Worm (Caenorhabditis elegans) whole organism, L4/young adult: ENCODE measurements around the gene ccpp-6.

Experiments
- W03F9.2 ChIP-seq: fragments of 150-350 bp; optimal IDR thresholded peaks from 2 replicates; lab custom pipeline; 2014; ENCODE audit warnings: missing biosample characterization, missing genetic modification characterization
- dao-5 ChIP-seq: sonication (generic microtip); optimal IDR thresholded peaks from 2 replicates; lab custom pipeline; 2016; ENCODE audit warnings: missing genotype, missing genetic modification characterization, moderate library complexity, missing compliant biosample characterization
- him-1 ChIP-seq: sonication (generic microtip); optimal IDR thresholded peaks from 2 replicates; lab custom pipeline; 2016; ENCODE audit warnings: missing genotype, missing genetic modification reagents, missing genetic modification characterization, missing compliant biosample characterization

ccpp-6 gene

DNA sequence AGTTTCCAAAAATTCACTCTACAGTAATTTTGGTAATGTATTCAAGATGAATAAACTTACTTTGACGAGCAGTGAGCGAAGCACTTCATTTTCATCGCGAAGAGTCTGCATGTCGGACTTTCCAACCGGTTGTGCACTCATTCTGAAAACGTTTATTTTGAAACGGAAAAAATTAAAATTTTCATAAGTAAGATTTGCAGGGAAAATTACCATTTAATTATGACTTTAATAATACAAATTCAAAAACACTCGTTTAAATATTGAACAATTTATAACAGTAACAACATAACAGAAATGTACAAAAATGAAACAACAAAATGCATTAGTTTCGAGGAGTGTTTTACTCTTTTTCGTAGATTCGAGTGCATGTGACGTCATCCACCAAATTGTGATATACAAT is 25.4 kb upstream of the ccpp-6 start, which contains the start of the genes EEED8.13 and EEED8.18:
Gene EEED8.13, minus strand, starts transcription at position 101 of the 400 bp plus-strand sequence.
Gene EEED8.18, minus strand, starts transcription at position 144 of the 400 bp plus-strand sequence.
- TF ChIP-seq W03F9.2 (tag; lab: Kevin White, UChicago) (no peak), him-1 (tag; lab: Kevin White, UChicago) (no peak), dao-5 (tag; lab: Kevin White, UChicago) (no peak)

DNA sequence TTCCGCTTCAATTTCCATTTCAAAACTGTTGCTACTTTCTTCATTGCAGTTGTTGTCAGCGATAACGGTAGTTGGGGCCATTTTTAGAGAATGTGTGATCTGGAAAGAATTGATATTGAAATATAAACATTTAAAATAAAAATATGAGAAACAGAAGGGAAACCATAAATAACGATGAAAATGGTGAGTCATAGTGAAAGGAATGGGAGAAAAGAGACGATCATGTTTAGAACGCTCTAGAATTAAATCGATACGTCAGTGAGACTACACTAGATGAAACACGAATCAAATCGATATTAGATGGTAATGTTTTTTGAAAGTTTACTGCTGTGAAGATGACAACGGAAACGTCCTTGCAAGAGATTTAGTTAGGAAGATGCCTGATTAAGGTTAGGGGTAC is 21.8 kb upstream of the ccpp-6 start, which contains the start of the genes EEED8.12 and EEED8.4:
Gene EEED8.12, minus strand, starts transcription at position 101 of the 400 bp plus-strand sequence.
Gene EEED8.4, plus strand, starts transcription at position 396 of the 400 bp plus-strand sequence.
- no peak for TF ChIP-seq W03F9.2 (tag; lab: Kevin White, UChicago)
- no peak for TF ChIP-seq dao-5 (tag; lab: Kevin White, UChicago)
- no peak for TF ChIP-seq him-1 (tag; lab: Kevin White, UChicago)

DNA sequence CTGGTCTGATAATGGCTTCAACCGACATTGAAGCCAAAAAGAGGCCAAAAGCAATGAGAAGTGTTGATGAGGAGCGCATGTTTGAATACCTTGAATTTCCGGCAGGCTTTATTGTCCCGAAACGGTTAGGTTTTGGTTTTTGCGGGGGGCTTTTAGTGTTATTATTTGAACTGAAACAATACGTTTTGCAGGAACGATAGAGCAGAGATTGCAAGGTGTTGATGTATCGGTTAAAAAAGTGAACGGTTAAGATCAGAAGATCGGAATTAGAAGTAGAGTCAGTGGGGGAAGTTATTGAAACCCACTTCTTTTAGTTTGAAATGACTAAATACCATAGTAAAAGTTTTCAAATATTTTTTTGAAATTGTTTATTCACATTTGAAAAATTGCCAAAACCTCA is 20.4 kb upstream of the ccpp-6 start, which contains the start of gene clec-141:
Gene clec-141, minus strand, starts transcription at position 101 of the 400 bp plus-strand sequence.
- no peak for TF ChIP-seq dao-5 (tag; lab: Kevin White, UChicago)
- no peak for TF ChIP-seq him-1 (tag; lab: Kevin White, UChicago)
- TF ChIP-seq W03F9.2 (tag; lab: Kevin White, UChicago) = no peak

DNA sequence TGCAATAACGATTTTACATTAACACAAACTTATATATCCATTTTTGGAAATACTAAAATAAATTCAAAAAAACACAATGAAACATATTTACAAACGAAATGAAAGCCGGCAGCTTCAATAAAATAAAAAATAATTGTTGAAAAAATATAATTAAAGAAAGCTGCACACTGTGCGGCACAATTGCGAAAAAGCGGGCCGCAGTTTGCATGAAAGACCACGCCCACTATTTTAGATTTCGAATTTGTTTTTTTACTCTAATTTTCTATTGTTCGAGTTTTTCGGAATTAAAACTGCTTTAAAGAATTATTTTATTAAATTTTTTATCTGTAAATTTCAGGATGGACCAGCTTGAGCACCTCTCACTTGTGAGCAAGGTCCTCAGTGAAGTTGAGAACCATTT is 12.1 kb upstream of the ccpp-6 start, which contains the start of gene mog-5:
Gene mog-5, plus strand, starts transcription at position 338 of the 400 bp plus-strand sequence.
- TF ChIP-seq W03F9.2 (tag; lab: Kevin White, UChicago) (no peak), him-1 (tag; lab: Kevin White, UChicago) (no peak), dao-5 (tag; lab: Kevin White, UChicago) (no peak)

DNA sequence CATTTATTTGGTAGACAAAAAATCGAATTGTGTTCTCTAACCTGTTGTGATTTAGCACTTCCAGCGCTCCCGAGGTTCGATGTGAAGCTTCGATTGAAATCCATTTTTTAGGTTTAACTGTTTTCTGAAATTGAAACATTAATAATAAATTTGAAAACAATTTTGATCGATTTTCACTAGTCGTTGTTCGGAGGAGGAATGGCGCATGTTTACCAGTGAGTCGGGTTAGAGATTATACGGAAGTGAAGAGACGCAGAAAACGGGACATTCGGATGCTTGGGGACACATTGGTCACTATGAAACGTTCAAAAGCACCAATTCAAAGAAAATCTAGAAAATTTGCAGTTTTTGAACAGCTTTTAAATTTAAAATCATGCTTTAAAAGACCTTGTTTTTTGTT is 11.7 kb upstream of the ccpp-6 start, which contains the start of gene fbxl-3:
Gene fbxl-3, minus strand, starts transcription at position 124 of the 400 bp plus-strand sequence.
- no peak for TF ChIP-seq W03F9.2 (tag; lab: Kevin White, UChicago)
- TF ChIP-seq him-1 (tag; lab: Kevin White, UChicago) = no peak
- TF ChIP-seq dao-5 (tag; lab: Kevin White, UChicago) = no peak

DNA sequence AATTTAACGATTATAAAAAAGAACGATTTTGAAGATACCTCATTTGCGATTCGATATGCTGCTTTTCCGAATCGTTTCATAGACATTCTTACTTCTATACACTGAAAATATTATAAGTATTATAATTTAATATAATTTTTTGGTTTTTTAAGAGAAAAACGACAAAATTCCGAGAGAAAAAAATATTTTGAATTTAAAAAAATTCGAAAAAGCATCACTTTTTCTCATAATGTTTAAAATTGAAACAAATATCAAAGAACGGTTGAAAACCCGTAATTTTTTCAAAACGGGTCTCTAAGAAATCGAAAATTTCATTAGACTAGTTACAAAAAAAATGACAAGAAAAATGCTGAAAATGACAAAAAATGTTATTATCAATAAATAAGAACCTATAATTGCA is 8.5 kb upstream of the ccpp-6 start, which contains the start of gene pink-1:
Gene pink-1, minus strand, starts transcription at position 101 of the 400 bp plus-strand sequence.
- TF ChIP-seq W03F9.2 (tag; lab: Kevin White, UChicago) (no peak), dao-5 (tag; lab: Kevin White, UChicago) (no peak), him-1 (tag; lab: Kevin White, UChicago) (no peak)

DNA sequence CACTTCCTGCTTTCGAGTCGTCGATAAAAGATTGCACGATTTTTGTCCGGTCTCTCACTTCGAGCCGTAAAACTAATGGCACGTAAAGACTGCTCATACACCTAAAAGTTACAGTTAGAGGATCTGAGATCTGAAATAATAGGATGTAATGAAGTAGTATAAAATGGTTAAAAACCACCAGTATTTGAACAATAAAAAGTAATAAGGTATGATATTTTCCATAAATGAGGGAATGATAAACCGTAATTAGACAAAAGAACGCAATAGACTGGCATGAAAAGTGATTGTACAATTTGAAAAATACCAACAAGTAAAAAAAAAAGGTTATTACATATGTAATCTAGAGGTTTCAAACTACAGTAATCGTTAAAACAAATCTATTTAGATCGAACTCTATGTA is 6.0 kb upstream of the ccpp-6 start, which contains the start of gene brap-2:
Gene brap-2, minus strand, starts transcription at position 101 of the 400 bp plus-strand sequence.
- TF ChIP-seq dao-5 (tag; lab: Kevin White, UChicago) = no peak
- TF ChIP-seq him-1 (tag; lab: Kevin White, UChicago) = no peak
- no peak for TF ChIP-seq W03F9.2 (tag; lab: Kevin White, UChicago)

DNA sequence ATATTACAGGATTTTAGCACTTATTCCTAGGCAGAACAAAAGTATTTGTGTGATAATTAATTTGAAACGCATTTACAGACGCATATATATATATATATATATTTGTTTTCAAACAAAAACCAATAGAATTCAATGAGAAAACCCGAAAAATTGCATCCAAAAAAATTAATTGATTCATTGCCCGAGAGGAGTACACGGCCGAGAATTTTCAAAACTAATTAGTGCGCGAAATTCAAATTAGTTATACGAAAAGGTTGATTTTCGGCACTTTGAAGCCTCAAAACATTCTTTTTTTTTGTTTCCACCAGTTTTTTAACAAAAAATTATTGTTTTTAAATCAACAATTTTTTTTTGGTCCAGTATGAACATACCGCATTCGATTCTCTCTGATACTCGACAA is 4.3 kb upstream of the ccpp-6 start:
- TF ChIP-seq him-1 (tag; lab: Kevin White, UChicago) = no peak
- TF ChIP-seq dao-5 (tag; lab: Kevin White, UChicago) = no peak
- TF ChIP-seq W03F9.2 (tag; lab: Kevin White, UChicago) = no peak

DNA sequence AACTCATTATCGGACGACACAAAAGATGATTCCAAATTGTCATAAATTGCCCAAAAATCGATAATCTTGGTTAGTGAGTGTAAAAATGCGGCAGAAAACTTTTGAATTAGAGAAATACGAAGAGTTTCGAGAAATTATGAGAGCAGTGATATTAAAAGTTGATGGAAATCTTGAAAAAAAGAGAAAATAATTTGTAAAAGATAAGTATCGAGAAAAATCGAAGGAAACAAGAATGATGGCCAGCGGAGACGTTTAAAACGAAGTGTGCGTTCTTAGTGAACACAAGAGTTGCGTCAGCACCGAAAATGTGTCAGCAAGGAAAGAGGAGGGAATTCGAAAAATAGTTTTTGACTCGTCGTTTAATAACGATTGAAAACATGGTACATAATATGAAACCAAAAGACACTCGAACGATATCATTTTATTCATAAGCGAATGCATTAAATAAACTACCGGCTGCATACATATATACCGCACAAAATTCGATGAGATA is 2.8 kb upstream of the ccpp-6 start, which contains the start of gene ndx-6:
Gene ndx-6, minus strand, starts transcription at position 51 of the 493 bp plus-strand sequence.
- no peak for TF ChIP-seq dao-5 (tag; lab: Kevin White, UChicago)
- TF ChIP-seq him-1 (tag; lab: Kevin White, UChicago) = peak; percentile 24
- TF ChIP-seq W03F9.2 (tag; lab: Kevin White, UChicago) = peak; percentile 72

DNA sequence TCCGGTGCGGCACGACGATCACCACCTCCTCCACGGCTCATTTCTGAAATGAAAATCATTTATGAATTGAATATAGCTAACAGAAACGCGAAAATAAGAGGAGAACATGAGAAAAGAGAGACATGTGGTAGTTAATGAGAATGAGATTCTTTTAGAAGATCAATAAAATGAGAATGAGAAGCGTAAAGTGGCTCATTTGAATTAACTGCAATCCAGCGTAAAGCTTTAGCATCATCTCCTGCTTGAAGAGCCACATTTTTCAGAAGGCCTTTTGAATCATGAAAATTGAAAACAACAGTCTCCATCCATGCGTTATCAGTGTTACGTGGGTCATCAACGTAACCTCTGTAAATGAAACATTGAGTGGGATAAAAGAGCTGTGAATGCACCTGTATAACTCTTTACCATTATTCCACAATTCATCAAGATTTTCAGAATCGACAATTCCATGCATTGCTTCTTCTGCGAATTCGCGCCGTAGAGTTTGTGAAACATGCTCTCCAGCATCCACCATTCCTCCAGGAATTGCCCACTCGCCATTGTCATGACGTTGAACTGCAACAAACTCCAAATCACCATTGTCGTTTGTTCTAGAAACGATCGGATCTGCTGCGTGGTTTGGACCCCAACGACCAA is 1.8 kb upstream of the ccpp-6 start, which contains the start of gene rsp-4:
Gene rsp-4, minus strand, starts transcription at position 51 of the 636 bp plus-strand sequence.
- TF ChIP-seq dao-5 (tag; lab: Kevin White, UChicago) (no peak), him-1 (tag; lab: Kevin White, UChicago) (no peak), W03F9.2 (tag; lab: Kevin White, UChicago) (no peak)

DNA sequence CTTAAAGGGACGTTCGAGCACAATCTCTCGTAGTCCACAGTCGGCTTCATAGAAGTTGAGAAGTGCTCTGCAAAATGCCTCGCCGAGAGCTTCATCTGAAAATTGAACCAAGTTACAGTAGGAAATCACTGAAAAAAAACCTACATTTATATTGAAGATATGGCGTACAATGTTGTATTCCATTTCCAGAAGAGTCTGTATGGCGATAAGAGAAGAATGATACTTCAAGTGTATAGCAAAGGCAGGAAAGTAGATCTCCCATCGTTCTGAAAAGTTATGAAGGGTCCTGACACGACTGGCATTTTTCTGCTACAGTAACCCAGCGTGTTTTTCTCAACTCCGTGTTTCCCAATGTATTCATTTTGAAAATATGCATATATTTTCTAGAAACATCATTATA is 2.8 kb downstream of the ccpp-6 start:
- TF ChIP-seq dao-5 (tag; lab: Kevin White, UChicago) = no peak
- no peak for TF ChIP-seq W03F9.2 (tag; lab: Kevin White, UChicago)
- no peak for TF ChIP-seq him-1 (tag; lab: Kevin White, UChicago)

DNA sequence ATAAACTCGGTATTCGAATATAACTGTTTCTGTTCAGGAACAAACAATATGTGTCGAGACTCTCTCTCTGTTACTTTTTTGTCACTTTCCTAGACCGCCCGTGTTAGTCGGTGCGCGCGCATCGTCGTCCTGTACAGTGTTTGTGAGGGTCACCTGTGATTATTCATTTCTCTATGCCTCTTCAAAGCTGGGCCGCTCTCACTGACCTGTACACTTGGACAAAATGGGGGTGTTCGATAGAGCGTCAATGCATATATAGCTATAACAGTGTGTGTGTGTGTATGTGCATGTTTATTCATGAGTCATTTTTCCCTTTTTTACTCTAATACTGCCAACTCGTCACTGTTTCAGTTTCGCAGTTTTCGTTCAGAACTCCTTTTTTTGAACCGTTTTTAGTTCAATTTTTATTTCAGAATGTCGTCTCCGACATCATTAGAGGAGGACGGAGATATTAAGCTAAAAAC is 7.5 kb downstream of the ccpp-6 start, which contains the start of gene pkc-3:
Gene pkc-3, plus strand, starts transcription at position 414 of the 464 bp plus-strand sequence.
- TF ChIP-seq dao-5 (tag; lab: Kevin White, UChicago) (no peak), W03F9.2 (tag; lab: Kevin White, UChicago) (no peak), him-1 (tag; lab: Kevin White, UChicago) (no peak)

DNA sequence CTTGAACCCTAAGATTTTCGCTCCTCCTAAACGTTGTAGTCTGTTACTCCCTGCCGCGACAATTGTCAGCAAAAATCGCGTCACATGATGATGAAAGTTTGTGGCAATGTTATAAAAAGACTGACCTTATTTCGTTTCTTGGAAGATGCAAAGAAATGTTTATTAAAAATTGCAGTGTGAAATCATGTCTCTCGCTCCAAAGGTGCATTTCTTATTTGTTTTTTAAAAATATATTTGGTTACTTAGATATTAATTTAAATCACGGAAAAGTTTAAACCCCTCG is 8.9 kb downstream of the ccpp-6 start:
- no peak for TF ChIP-seq W03F9.2 (tag; lab: Kevin White, UChicago)
- no peak for TF ChIP-seq him-1 (tag; lab: Kevin White, UChicago)
- TF ChIP-seq dao-5 (tag; lab: Kevin White, UChicago) = no peak
